Fruit fly (Drosophila melanogaster) whole organism, embryonic: ENCODE results near the gene Dif.

Experiments used
- Atf-2 ChIP-seq: fragments of 200-800 bp; sonication (Bioruptor generic); optimal IDR thresholded peaks from 2 replicates; lab custom pipeline; 2016; ENCODE audit warnings: missing biosample characterization, missing genetic modification characterization
- Bgb ChIP-seq: fragments of 200-800 bp; sonication (Bioruptor generic); IDR thresholded peaks from 2 replicates; pipeline ENCODE4 v1.3.6; 2022; ENCODE audit warnings: missing biosample characterization, missing genetic modification characterization; ENCODE audit not compliant: partially characterized antibody
- CG10366 ChIP-seq: fragments of 200-800 bp; sonication (Bioruptor generic); IDR thresholded peaks from 2 replicates; pipeline ENCODE4 v1.3.6; 2022; ENCODE audit warnings: missing biosample characterization, missing genetic modification characterization
- CG11085 ChIP-seq: fragments of 200-800 bp; sonication (Bioruptor generic); IDR thresholded peaks from 2 replicates; pipeline ENCODE4 v1.3.6; 2022; ENCODE audit warnings: missing biosample characterization, missing genetic modification characterization
- CG11093 ChIP-seq: fragments of 200-800 bp; sonication (Bioruptor generic); IDR thresholded peaks from 3 replicates; pipeline ENCODE4 v1.3.6; 2022; ENCODE audit warnings: missing biosample characterization, missing genetic modification characterization
- CG11504 ChIP-seq: fragments of 200-800 bp; sonication (Bioruptor generic); optimal IDR thresholded peaks from 3 replicates; lab custom pipeline; 2019; ENCODE audit warnings: missing biosample characterization, mild to moderate bottlenecking, missing genetic modification characterization, moderate library complexity
- CG12769 ChIP-seq: fragments of 200-800 bp; sonication (Bioruptor generic); optimal IDR thresholded peaks from 2 replicates; lab custom pipeline; 2019; ENCODE audit warnings: missing biosample characterization, mild to moderate bottlenecking, missing genetic modification characterization, moderate library complexity
- CG13287 ChIP-seq: fragments of 200-800 bp; sonication (Bioruptor generic); IDR thresholded peaks from 2 replicates; pipeline ENCODE4 v1.3.6; 2022; ENCODE audit warnings: missing biosample characterization, missing genetic modification characterization; ENCODE audit not compliant: partially characterized antibody
- CG15479 ChIP-seq: fragments of 200-800 bp; sonication (Bioruptor generic); optimal IDR thresholded peaks from 3 replicates; lab custom pipeline; 2019; ENCODE audit warnings: missing biosample characterization, mild to moderate bottlenecking, missing genetic modification characterization, moderate library complexity
- CG1602 ChIP-seq: fragments of 200-800 bp; sonication (Bioruptor generic); optimal IDR thresholded peaks from 3 replicates; lab custom pipeline; 2016; ENCODE audit warnings: missing biosample characterization, missing genetic modification characterization
- CG17829 ChIP-seq: fragments of 200-800 bp; optimal IDR thresholded peaks from 2 replicates; lab custom pipeline; 2019; ENCODE audit warnings: missing biosample characterization, mild to moderate bottlenecking, missing genetic modification characterization, moderate library complexity
- CG2116 ChIP-seq: fragments of 200-800 bp; sonication (Bioruptor generic); optimal IDR thresholded peaks from 3 replicates; lab custom pipeline; 2018; ENCODE audit warnings: missing biosample characterization, mild to moderate bottlenecking, missing genetic modification characterization
- CG6765 ChIP-seq: fragments of 200-800 bp; sonication (Bioruptor generic); optimal IDR thresholded peaks from 3 replicates; lab custom pipeline; 2017; ENCODE audit warnings: missing biosample characterization, mild to moderate bottlenecking, missing genetic modification characterization
- CG6854 ChIP-seq: fragments of 200-800 bp; sonication (Bioruptor generic); optimal IDR thresholded peaks from 3 replicates; lab custom pipeline; 2017; ENCODE audit warnings: missing biosample characterization, mild to moderate bottlenecking, missing genetic modification characterization
- CG7786 ChIP-seq: fragments of 200-800 bp; sonication (Bioruptor generic); optimal IDR thresholded peaks from 2 replicates; lab custom pipeline; 2016; ENCODE audit warnings: missing biosample characterization, missing genetic modification characterization
- CG9215 ChIP-seq: fragments of 200-800 bp; sonication (Bioruptor generic); IDR thresholded peaks from 2 replicates; pipeline ENCODE4 v1.3.6; 2022; ENCODE audit warnings: missing biosample characterization, missing genetic modification characterization
- CrebB ChIP-seq: fragments of 200-800 bp; sonication (Bioruptor generic); optimal IDR thresholded peaks from 3 replicates; lab custom pipeline; 2018; ENCODE audit warnings: missing biosample characterization, mild to moderate bottlenecking, missing genetic modification characterization
- D ChIP-seq, 2 experiments: fragments of 200-800 bp in 1 of 2; fragments of >200 bp in 1 of 2; sonication (Bioruptor generic) in 1 of 2; optimal IDR thresholded peaks; 2 replicates in 1 of 2; 3 replicates in 1 of 2; lab custom pipeline; 2017; ENCODE audit warnings: mild to moderate bottlenecking in 1 of 2, missing biosample characterization in 1 of 2, missing genetic modification characterization in 1 of 2, missing genetic modification reagents in 1 of 2
- Drgx ChIP-seq: fragments of 200-800 bp; sonication (Bioruptor generic); IDR thresholded peaks from 2 replicates; pipeline ENCODE4 v1.3.6; 2022; ENCODE audit warnings: missing biosample characterization, missing genetic modification characterization
- Ets65A ChIP-seq: fragments of 200-800 bp; sonication (Bioruptor generic); peaks from one replicate; lab custom pipeline; 2016; ENCODE audit warnings: missing biosample characterization, missing genetic modification characterization
- Fer2 ChIP-seq: fragments of 200-800 bp; sonication (Bioruptor generic); optimal IDR thresholded peaks from 2 replicates; lab custom pipeline; 2018; ENCODE audit warnings: missing biosample characterization, mild to moderate bottlenecking, missing genetic modification characterization, moderate library complexity
- HLH3B ChIP-seq: fragments of 200-800 bp; sonication (Bioruptor generic); IDR thresholded peaks from 2 replicates; pipeline ENCODE4 v1.3.6; 2022; ENCODE audit warnings: missing biosample characterization, missing genetic modification characterization
- HLH4C ChIP-seq: fragments of 200-800 bp; sonication (Bioruptor generic); IDR thresholded peaks from 3 replicates; pipeline ENCODE4 v1.3.6; 2022; ENCODE audit warnings: missing biosample characterization, missing genetic modification characterization; ENCODE audit not compliant: partially characterized antibody
- MBD-R2 ChIP-seq: fragments of 200-800 bp; sonication (Bioruptor generic); IDR thresholded peaks from 2 replicates; pipeline ENCODE4 v1.3.6; 2022; ENCODE audit warnings: missing biosample characterization, missing genetic modification characterization
- Nf-YC ChIP-seq: fragments of 200-800 bp; optimal IDR thresholded peaks from 3 replicates; lab custom pipeline; 2019; ENCODE audit warnings: missing biosample characterization, mild to moderate bottlenecking, missing genetic modification characterization, moderate library complexity
- Oaz ChIP-seq: fragments of 200-800 bp; sonication (Bioruptor generic); IDR thresholded peaks from 2 replicates; pipeline ENCODE4 v1.3.6; 2022; ENCODE audit warnings: missing biosample characterization, missing genetic modification characterization
- Ptx1 ChIP-seq: fragments of 200-800 bp; sonication (Bioruptor generic); IDR thresholded peaks from 2 replicates; pipeline ENCODE4 v1.3.6; 2022; ENCODE audit warnings: missing biosample characterization, missing genetic modification characterization
- Six4 ChIP-seq: fragments of 200-800 bp; sonication (Bioruptor generic); optimal IDR thresholded peaks from 2 replicates; lab custom pipeline; 2016; ENCODE audit warnings: missing biosample characterization, missing genetic modification characterization
- Sox102F ChIP-seq: fragments of 200-800 bp; sonication (Bioruptor generic); optimal IDR thresholded peaks from 2 replicates; lab custom pipeline; 2018; ENCODE audit warnings: missing biosample characterization, mild to moderate bottlenecking, missing genetic modification characterization, moderate library complexity
- Stat92E ChIP-seq, 3 experiments: fragments of >200 bp in 2 of 3; fragments of 200-800 bp in 1 of 3; sonication (Bioruptor generic) in 1 of 3; optimal IDR thresholded peaks; 2 replicates each; lab custom pipeline; 2017 to 2019; ENCODE audit warnings: missing biosample characterization in 3 of 3, missing genetic modification characterization in 3 of 3, mild to moderate bottlenecking in 1 of 3, moderate library complexity in 1 of 3
- al ChIP-seq: fragments of 200-800 bp; sonication (Bioruptor generic); IDR thresholded peaks from 2 replicates; pipeline ENCODE4 v1.3.6; 2022; ENCODE audit warnings: missing biosample characterization, missing genetic modification characterization
- amos ChIP-seq: fragments of 200-800 bp; sonication (Bioruptor generic); IDR thresholded peaks from 2 replicates; pipeline ENCODE4 v1.3.6; 2022; ENCODE audit warnings: missing biosample characterization, missing genetic modification characterization; ENCODE audit not compliant: partially characterized antibody
- aop ChIP-seq: fragments of 200-800 bp; sonication (Bioruptor generic); IDR thresholded peaks from 2 replicates; pipeline ENCODE4 v1.3.6; 2022; ENCODE audit warnings: missing biosample characterization, missing genetic modification characterization
- ash1 ChIP-seq: fragments of 200-800 bp; sonication (Bioruptor generic); optimal IDR thresholded peaks from 2 replicates; lab custom pipeline; 2018; ENCODE audit warnings: missing biosample characterization, mild to moderate bottlenecking, missing genetic modification characterization
- ato ChIP-seq: fragments of 200-800 bp; sonication (Bioruptor generic); IDR thresholded peaks from 2 replicates; pipeline ENCODE4 v1.3.6; 2022; ENCODE audit warnings: missing biosample characterization, missing genetic modification characterization; ENCODE audit not compliant: partially characterized antibody
- bsh ChIP-seq, 2 experiments: fragments of 200-800 bp; sonication (Bioruptor generic); optimal IDR thresholded peaks; 2 replicates each; lab custom pipeline; 2017 to 2018; ENCODE audit warnings: mild to moderate bottlenecking in 2 of 2, missing biosample characterization in 2 of 2, missing genetic modification characterization in 2 of 2, moderate library complexity in 1 of 2
- corto ChIP-seq: fragments of 200-800 bp; sonication (Bioruptor generic); optimal IDR thresholded peaks from 2 replicates; lab custom pipeline; 2016; ENCODE audit warnings: missing biosample characterization, mild to moderate bottlenecking, missing genetic modification characterization, moderate library complexity
- gem ChIP-seq: fragments of 200-800 bp; sonication (Bioruptor generic); optimal IDR thresholded peaks from 2 replicates; lab custom pipeline; 2019; ENCODE audit warnings: missing biosample characterization, mild to moderate bottlenecking, missing genetic modification characterization, moderate library complexity
- knrl ChIP-seq: fragments of 200-800 bp; sonication (Bioruptor generic); IDR thresholded peaks from 3 replicates; pipeline ENCODE4 v1.3.6; 2022; ENCODE audit warnings: missing biosample characterization, missing genetic modification characterization; ENCODE audit not compliant: partially characterized antibody
- prd ChIP-seq, 3 experiments: fragments of >200 bp in 2 of 3; fragments of 200-800 bp in 1 of 3; sonication (Bioruptor generic) in 1 of 3; optimal IDR thresholded peaks in 2 of 3; IDR thresholded peaks in 1 of 3; 2 replicates in 2 of 3; 3 replicates in 1 of 3; pipeline versions ENCODE4 v1.3.6 to Lab custom; 2017 to 2022; ENCODE audit warnings: missing biosample characterization in 1 of 3, missing genetic modification characterization in 1 of 3
- pros ChIP-seq: fragments of 200-800 bp; sonication (Bioruptor generic); optimal IDR thresholded peaks from 3 replicates; lab custom pipeline; 2019; ENCODE audit warnings: missing biosample characterization, mild to moderate bottlenecking, missing genetic modification characterization, moderate library complexity
- repo ChIP-seq: fragments of 200-800 bp; sonication (Bioruptor generic); optimal IDR thresholded peaks from 2 replicates; lab custom pipeline; 2016; ENCODE audit warnings: missing biosample characterization, missing genetic modification characterization
- row ChIP-seq: fragments of 200-800 bp; sonication (Bioruptor generic); IDR thresholded peaks from 3 replicates; pipeline ENCODE4 v1.3.6; 2022; ENCODE audit warnings: missing biosample characterization, missing genetic modification characterization
- shn ChIP-seq: fragments of 200-800 bp; sonication (Bioruptor generic); optimal IDR thresholded peaks from 3 replicates; lab custom pipeline; 2016; ENCODE audit warnings: missing biosample characterization, missing genetic modification characterization
- sim ChIP-seq: fragments of 200-800 bp; sonication (Bioruptor generic); IDR thresholded peaks from 2 replicates; pipeline ENCODE4 v1.3.6; 2022; ENCODE audit warnings: missing biosample characterization, missing genetic modification characterization
- sna ChIP-seq: fragments of 200-800 bp; sonication (Bioruptor generic); IDR thresholded peaks from 2 replicates; pipeline ENCODE4 v1.3.6; 2022; ENCODE audit warnings: missing biosample characterization, missing genetic modification characterization; ENCODE audit not compliant: partially characterized antibody
- tup ChIP-seq: fragments of 200-800 bp; sonication (Bioruptor generic); optimal IDR thresholded peaks from 2 replicates; lab custom pipeline; 2016; ENCODE audit warnings: missing biosample characterization, mild to moderate bottlenecking, missing genetic modification characterization, moderate library complexity
- twi ChIP-seq: fragments of 200-800 bp; optimal IDR thresholded peaks from 2 replicates; lab custom pipeline; 2019; ENCODE audit warnings: missing biosample characterization, mild to moderate bottlenecking, missing genetic modification characterization, moderate library complexity
- unpg ChIP-seq: fragments of 200-800 bp; sonication (Bioruptor generic); optimal IDR thresholded peaks from 3 replicates; lab custom pipeline; 2018; ENCODE audit warnings: missing biosample characterization, mild to moderate bottlenecking, missing genetic modification characterization, moderate library complexity

The Dif gene

dm6 chr2L:17470630-17471029 is 37.7 kb upstream of the Dif start (continued):
- no peak for TF ChIP-seq CG15479 (GFP tag; lab: Kevin White, UChicago)
- peak; percentile 74 for TF ChIP-seq Fer2 (tag; lab: Kevin White, UChicago)
- TF ChIP-seq CG12769 (tag; lab: Kevin White, UChicago): peak; percentile 91
- peak; percentile 14 for TF ChIP-seq tup (GFP tag; lab: Kevin White, UChicago)
- TF ChIP-seq CG11093 (GFP tag; lab: Robert Waterston, UW): no peak
- TF ChIP-seq corto: no peak
- no peak for TF ChIP-seq D (optimal IDR thresholded peaks at IDR 0.05; lab: Kevin White, UChicago)
- no peak for TF ChIP-seq D (GFP tag; optimal IDR thresholded peaks at IDR 0.05; lab: Kevin White, UChicago)
- no peak for TF ChIP-seq HLH4C (GFP tag; lab: Robert Waterston, UW)
- TF ChIP-seq CG11504 (tag; lab: Kevin White, UChicago): no peak
- TF ChIP-seq Six4 (GFP tag; lab: Kevin White, UChicago): no peak
- TF ChIP-seq CrebB: peak; percentile 69
- no peak for TF ChIP-seq knrl (GFP tag; lab: Robert Waterston, UW)
- TF ChIP-seq CG6854 (GFP tag; lab: Kevin White, UChicago): peak; percentile 80
- no peak for TF ChIP-seq shn (GFP tag; lab: Kevin White, UChicago)
- TF ChIP-seq CG17829: no peak
- no peak for TF ChIP-seq Sox102F (GFP tag; lab: Kevin White, UChicago)
- TF ChIP-seq CG1602: no peak
- TF ChIP-seq ato (GFP tag; lab: Robert Waterston, UW): no peak

dm6 chr2L:17466950-17467349 is 34.0 kb upstream of the Dif start:
- TF ChIP-seq prd (optimal IDR thresholded peaks at IDR 0.05; lab: Kevin White, UChicago) (no peak), prd (GFP tag; IDR thresholded peaks at IDR 0.05; lab: Robert Waterston, UW) (peak; percentile 24; the same call in 1 of the 3 replicates), Ptx1 (0 out of 2 replicates have a peak, but pooled peaks have one; percentile 9), Stat92E (GFP tag; optimal IDR thresholded peaks at IDR 0.05; lab: Kevin White, UChicago) (no peak), HLH3B (GFP tag; lab: Robert Waterston, UW) (no peak), CG9215 (GFP tag; lab: Robert Waterston, UW) (no peak), ash1 (GFP tag; lab: Kevin White, UChicago) (no peak), Nf-YC (tag; lab: Kevin White, UChicago) (no peak), pros (no peak), twi (tag; lab: Kevin White, UChicago) (no peak), CG2116 (GFP tag; lab: Kevin White, UChicago) (no peak), CG10366 (GFP tag; lab: Robert Waterston, UW) (no peak), gem (tag; lab: Kevin White, UChicago) (peak; percentile 30), sna (GFP tag; lab: Robert Waterston, UW) (no peak), Oaz (GFP tag; lab: Robert Waterston, UW) (no peak), CG11085 (no peak), aop (GFP tag; lab: Robert Waterston, UW) (no peak), repo (no peak), CG6765 (GFP tag; lab: Kevin White, UChicago) (no peak), Drgx (GFP tag; lab: Robert Waterston, UW) (peak; percentile 11; the same call in 1 of the 2 replicates), bsh (GFP tag; optimal IDR thresholded peaks at IDR 0.05; lab: Kevin White, UChicago) (peak in 1 of 2 experiments; percentile 30), Atf-2 (GFP tag; lab: Kevin White, UChicago) (no peak), row (peak; percentile 14; the same call in 1 of the 3 replicates), amos (GFP tag; lab: Robert Waterston, UW) (no peak), unpg (GFP tag; lab: Kevin White, UChicago) (peak; percentile 2), Ets65A (GFP tag; lab: Kevin White, UChicago) (peak; percentile 74), sim (GFP tag; lab: Robert Waterston, UW) (no peak), Bgb (no peak), CG7786 (GFP tag; lab: Kevin White, UChicago) (no peak), al (no peak), MBD-R2 (GFP tag; lab: Robert Waterston, UW) (no peak), CG13287 (GFP tag; lab: Robert Waterston, UW) (no peak)
